Fruit fly (Drosophila melanogaster) whole organism, embryonic: ENCODE measurements around the gene Rlb1.

ENCODE experiments used
- Atf-2 ChIP-seq: fragments of 200-800 bp; sonication (Bioruptor generic); optimal IDR thresholded peaks from 2 replicates; lab custom pipeline; 2016; ENCODE audit warnings: missing biosample characterization, missing genetic modification characterization
- CG10209 ChIP-seq: fragments of 200-800 bp; sonication (Bioruptor generic); optimal IDR thresholded peaks from 3 replicates; lab custom pipeline; 2017; ENCODE audit warnings: missing biosample characterization, mild to moderate bottlenecking, missing genetic modification characterization, missing genetic modification reagents
- CG11696 ChIP-seq: fragments of 200-800 bp; sonication (Bioruptor generic); IDR thresholded peaks from 2 replicates; pipeline ENCODE4 v1.3.6; 2022; ENCODE audit warnings: missing biosample characterization, missing genetic modification characterization
- CG12155 ChIP-seq: fragments of 200-800 bp; sonication (Bioruptor generic); optimal IDR thresholded peaks from 3 replicates; lab custom pipeline; 2016; ENCODE audit warnings: missing biosample characterization, missing genetic modification characterization
- CG15269 ChIP-seq: fragments of 200-800 bp; sonication (Bioruptor generic); optimal IDR thresholded peaks from 2 replicates; lab custom pipeline; 2018; ENCODE audit warnings: missing biosample characterization, mild to moderate bottlenecking, missing genetic modification characterization, moderate library complexity
- CG1647 ChIP-seq: fragments of 200-800 bp; sonication (Bioruptor generic); optimal IDR thresholded peaks from 3 replicates; lab custom pipeline; 2016; ENCODE audit warnings: missing biosample characterization, missing genetic modification characterization
- CG18599 ChIP-seq: fragments of 200-800 bp; sonication (Bioruptor generic); optimal IDR thresholded peaks from 3 replicates; lab custom pipeline; 2017; ENCODE audit warnings: missing biosample characterization, missing genetic modification characterization, mild to moderate bottlenecking, moderate library complexity, missing genetic modification reagents
- CG31224 ChIP-seq: fragments of 200-800 bp; sonication (Bioruptor generic); IDR thresholded peaks from 2 replicates; pipeline ENCODE4 v1.3.6; 2022; ENCODE audit warnings: missing biosample characterization, missing genetic modification characterization
- CG3163 ChIP-seq: fragments of 200-800 bp; sonication (Bioruptor generic); optimal IDR thresholded peaks from 3 replicates; lab custom pipeline; 2016; ENCODE audit warnings: missing biosample characterization, missing genetic modification characterization
- CG42726 ChIP-seq: fragments of 200-800 bp; sonication (Bioruptor generic); IDR thresholded peaks from 2 replicates; pipeline ENCODE4 v1.3.6; 2022; ENCODE audit warnings: missing biosample characterization, missing genetic modification characterization; ENCODE audit not compliant: partially characterized antibody
- CG8290 ChIP-seq, 3 experiments: fragments of 200-800 bp; sonication (Bioruptor generic); optimal IDR thresholded peaks; 2 replicates each; lab custom pipeline; 2016 to 2019; ENCODE audit warnings: missing biosample characterization in 3 of 3, missing genetic modification characterization in 3 of 3, mild to moderate bottlenecking in 2 of 3, moderate library complexity in 1 of 3
- Camta ChIP-seq: fragments of 200-800 bp; sonication (Bioruptor generic); optimal IDR thresholded peaks from 2 replicates; lab custom pipeline; 2016; ENCODE audit warnings: missing biosample characterization, missing genetic modification characterization
- Dad ChIP-seq: fragments of 200-800 bp; sonication (Bioruptor generic); optimal IDR thresholded peaks from 3 replicates; lab custom pipeline; 2016; ENCODE audit warnings: missing biosample characterization, missing genetic modification characterization
- Dbx ChIP-seq: fragments of 200-800 bp; sonication (Bioruptor generic); IDR thresholded peaks from 3 replicates; pipeline ENCODE4 v1.3.6; 2022; ENCODE audit warnings: missing biosample characterization, missing genetic modification characterization
- Doc3 ChIP-seq: fragments of 200-800 bp; sonication (Bioruptor generic); IDR thresholded peaks from 3 replicates; pipeline ENCODE4 v1.3.6; 2022; ENCODE audit warnings: missing biosample characterization, missing genetic modification characterization; ENCODE audit not compliant: partially characterized antibody
- Dref ChIP-seq: fragments of 200-800 bp; sonication (Bioruptor generic); IDR thresholded peaks from 2 replicates; pipeline ENCODE4 v1.3.6; 2022; ENCODE audit warnings: missing biosample characterization, missing genetic modification characterization
- Ets65A ChIP-seq: fragments of 200-800 bp; sonication (Bioruptor generic); peaks from one replicate; lab custom pipeline; 2016; ENCODE audit warnings: missing biosample characterization, missing genetic modification characterization
- Fer1 ChIP-seq: fragments of 200-800 bp; sonication (Bioruptor generic); optimal IDR thresholded peaks from 2 replicates; lab custom pipeline; 2017; ENCODE audit warnings: missing biosample characterization, mild to moderate bottlenecking, missing genetic modification characterization
- HHEX ChIP-seq: fragments of 200-800 bp; sonication (Bioruptor generic); optimal IDR thresholded peaks from 3 replicates; lab custom pipeline; 2017; ENCODE audit warnings: missing biosample characterization, mild to moderate bottlenecking, missing genetic modification characterization, missing genetic modification reagents
- Hey ChIP-seq: fragments of 200-800 bp; sonication (Bioruptor generic); optimal IDR thresholded peaks from 3 replicates; lab custom pipeline; 2018; ENCODE audit warnings: missing biosample characterization, mild to moderate bottlenecking, missing genetic modification characterization
- Kr ChIP-seq: fragments of 200-800 bp; sonication (Bioruptor generic); optimal IDR thresholded peaks from 2 replicates; lab custom pipeline; 2017; ENCODE audit warnings: missing biosample characterization, mild to moderate bottlenecking, missing genetic modification characterization
- Mad ChIP-seq: fragments of 200-800 bp; sonication (Bioruptor generic); optimal IDR thresholded peaks from 2 replicates; lab custom pipeline; 2016; ENCODE audit warnings: missing biosample characterization, missing genetic modification characterization
- Med ChIP-seq: fragments of 200-800 bp; sonication (Bioruptor generic); peaks from one replicate; lab custom pipeline; 2016; ENCODE audit warnings: missing biosample characterization, missing genetic modification characterization, mild to moderate bottlenecking, inconsistent platforms, moderate library complexity
- NfI ChIP-seq: fragments of 200-800 bp; sonication (Bioruptor generic); optimal IDR thresholded peaks from 3 replicates; lab custom pipeline; 2018; ENCODE audit warnings: missing biosample characterization, mild to moderate bottlenecking, missing genetic modification characterization, moderate library complexity
- Ravus ChIP-seq: fragments of 200-800 bp; sonication (Bioruptor generic); IDR thresholded peaks from 2 replicates; pipeline ENCODE4 v1.3.6; 2022; ENCODE audit warnings: missing biosample characterization, missing genetic modification characterization
- Six4 ChIP-seq: fragments of 200-800 bp; sonication (Bioruptor generic); optimal IDR thresholded peaks from 2 replicates; lab custom pipeline; 2016; ENCODE audit warnings: missing biosample characterization, missing genetic modification characterization
- YL-1 ChIP-seq: fragments of 200-800 bp; sonication (Bioruptor generic); optimal IDR thresholded peaks from 3 replicates; lab custom pipeline; 2017; ENCODE audit warnings: missing biosample characterization, mild to moderate bottlenecking, missing genetic modification characterization
- crc ChIP-seq: fragments of 200-800 bp; sonication (Bioruptor generic); optimal IDR thresholded peaks from 2 replicates; lab custom pipeline; 2016; ENCODE audit warnings: missing biosample characterization, missing genetic modification characterization
- croc ChIP-seq: fragments of 200-800 bp; sonication (Bioruptor generic); conservative IDR thresholded peaks from 3 replicates; pipeline ENCODE4 v1.3.6; 2022; ENCODE audit warnings: missing biosample characterization, missing genetic modification characterization
- da ChIP-seq: fragments of 200-800 bp; sonication (Bioruptor generic); optimal IDR thresholded peaks from 2 replicates; lab custom pipeline; 2016; ENCODE audit warnings: missing biosample characterization, missing genetic modification characterization
- exex ChIP-seq: fragments of 200-800 bp; sonication (Bioruptor generic); optimal IDR thresholded peaks from 4 replicates; lab custom pipeline; 2018; ENCODE audit warnings: missing biosample characterization, mild to moderate bottlenecking, missing genetic modification characterization, moderate library complexity
- eyg ChIP-seq: fragments of 200-800 bp; sonication (Bioruptor generic); optimal IDR thresholded peaks from 3 replicates; lab custom pipeline; 2016; ENCODE audit warnings: missing biosample characterization, missing genetic modification characterization
- gcm ChIP-seq: fragments of 200-800 bp; sonication (Bioruptor generic); optimal IDR thresholded peaks from 2 replicates; lab custom pipeline; 2019; ENCODE audit warnings: missing biosample characterization, mild to moderate bottlenecking, missing genetic modification characterization, moderate library complexity
- gro ChIP-seq: fragments of 200-800 bp; sonication (Bioruptor generic); optimal IDR thresholded peaks from 2 replicates; lab custom pipeline; 2016; ENCODE audit warnings: missing biosample characterization, missing genetic modification characterization
- h ChIP-seq: fragments of >200 bp; optimal IDR thresholded peaks from 2 replicates; lab custom pipeline; 2017
- ham ChIP-seq: fragments of 200-800 bp; sonication (Bioruptor generic); IDR thresholded peaks from 2 replicates; pipeline ENCODE4 v1.3.6; 2022; ENCODE audit warnings: missing biosample characterization, missing genetic modification characterization
- her ChIP-seq: fragments of 200-800 bp; sonication (Bioruptor generic); optimal IDR thresholded peaks from 2 replicates; lab custom pipeline; 2016; ENCODE audit warnings: missing biosample characterization, missing genetic modification characterization
- inv ChIP-seq: fragments of 200-800 bp; sonication (Bioruptor generic); IDR thresholded peaks from 2 replicates; pipeline ENCODE4 v1.3.6; 2022; ENCODE audit warnings: missing biosample characterization, missing genetic modification characterization; ENCODE audit not compliant: partially characterized antibody
- lmd ChIP-seq: fragments of 200-800 bp; sonication (Bioruptor generic); IDR thresholded peaks from 2 replicates; pipeline ENCODE4 v1.3.6; 2022; ENCODE audit warnings: missing biosample characterization, missing genetic modification characterization
- nerfin-1 ChIP-seq: fragments of 200-800 bp; sonication (Bioruptor generic); optimal IDR thresholded peaks from 3 replicates; lab custom pipeline; 2019; ENCODE audit warnings: missing biosample characterization, mild to moderate bottlenecking, missing genetic modification characterization, moderate library complexity
- org-1 ChIP-seq: fragments of 200-800 bp; sonication (Bioruptor generic); optimal IDR thresholded peaks from 2 replicates; lab custom pipeline; 2017; ENCODE audit warnings: missing biosample characterization, missing genetic modification characterization
- pfk ChIP-seq: fragments of 200-800 bp; sonication (Bioruptor generic); optimal IDR thresholded peaks from 2 replicates; lab custom pipeline; 2018; ENCODE audit warnings: missing biosample characterization, mild to moderate bottlenecking, missing genetic modification characterization, moderate library complexity
- sc ChIP-seq, 3 experiments: fragments of >200 bp in 2 of 3; fragments of 200-800 bp in 1 of 3; sonication (Bioruptor generic) in 1 of 3; optimal IDR thresholded peaks; 2 replicates in 2 of 3; 3 replicates in 1 of 3; lab custom pipeline; 2017; ENCODE audit warnings: mild to moderate bottlenecking in 1 of 3, missing biosample characterization in 1 of 3, missing genetic modification characterization in 1 of 3, missing genetic modification reagents in 1 of 3
- slou ChIP-seq: fragments of 200-800 bp; sonication (Bioruptor generic); optimal IDR thresholded peaks from 3 replicates; lab custom pipeline; 2016; ENCODE audit warnings: missing biosample characterization, missing genetic modification characterization
- tx ChIP-seq: fragments of 200-800 bp; sonication (Bioruptor generic); optimal IDR thresholded peaks from 2 replicates; lab custom pipeline; 2016; ENCODE audit warnings: missing biosample characterization, missing genetic modification characterization
- vnd ChIP-seq: fragments of 200-800 bp; sonication (Bioruptor generic); IDR thresholded peaks from 3 replicates; pipeline ENCODE4 v1.3.6; 2022; ENCODE audit warnings: missing biosample characterization, missing genetic modification characterization; ENCODE audit not compliant: partially characterized antibody

Gene Rlb1

dm6 chr3R:9550265-9551012, 37.3 kb downstream of the Rlb1 start (continued):
- TF ChIP-seq CG8290 (GFP tag; optimal IDR thresholded peaks at IDR 0.05; lab: Kevin White, UChicago) (no peak), CG8290 (tag; optimal IDR thresholded peaks at IDR 0.05; lab: Kevin White, UChicago) (peak in 1 of 2 experiments; percentile 12), Dref (GFP tag; lab: Robert Waterston, UW) (no peak), Kr (GFP tag; lab: Kevin White, UChicago) (no peak)

- TF ChIP-seq Atf-2 (no peak), Ets65A (no peak), CG3163 (GFP tag; lab: Kevin White, UChicago) (peak; percentile 54), CG1647 (no peak), nerfin-1 (peak; percentile 43), CG15269 (peak; percentile 4), YL-1 (GFP tag; lab: Kevin White, UChicago) (peak; percentile 60), Dbx (no peak), pfk (GFP tag; lab: Kevin White, UChicago) (peak; percentile 63), vnd (GFP tag; lab: Robert Waterston, UW) (no peak), eyg (GFP tag; lab: Kevin White, UChicago) (no peak), inv (GFP tag; lab: Robert Waterston, UW) (no peak), h (lab: Kevin White, UChicago) (no peak), ham (GFP tag; lab: Robert Waterston, UW) (no peak), CG11696 (GFP tag; lab: Robert Waterston, UW) (no peak), crc (no peak), Med (peak; percentile 91), Mad (GFP tag; lab: Kevin White, UChicago) (no peak), NfI (GFP tag; lab: Kevin White, UChicago) (peak; percentile 31), tx (GFP tag; lab: Kevin White, UChicago) (peak; percentile 6), org-1 (GFP tag; lab: Kevin White, UChicago) (peak; percentile 25), HHEX (GFP tag; lab: Kevin White, UChicago) (peak; percentile 70), Camta (GFP tag; lab: Kevin White, UChicago) (peak; percentile 46), Doc3 (GFP tag; lab: Robert Waterston, UW) (no peak), CG18599 (GFP tag; lab: Kevin White, UChicago) (peak; percentile 82), Six4 (GFP tag; lab: Kevin White, UChicago) (no peak), CG12155 (GFP tag; lab: Kevin White, UChicago) (no peak), her (GFP tag; lab: Kevin White, UChicago) (peak; percentile 68), Dad (peak; percentile 11), Hey (tag; lab: Kevin White, UChicago) (peak; percentile 29), da (GFP tag; lab: Kevin White, UChicago) (no peak), exex (tag; lab: Kevin White, UChicago) (peak; percentile 36), Fer1 (GFP tag; lab: Kevin White, UChicago) (peak; percentile 82), sc (optimal IDR thresholded peaks at IDR 0.05; lab: Kevin White, UChicago) (no peak), sc (GFP tag; optimal IDR thresholded peaks at IDR 0.05; lab: Kevin White, UChicago) (no peak), lmd (no peak), CG31224 (GFP tag; lab: Robert Waterston, UW) (no peak), Ravus (GFP tag; lab: Robert Waterston, UW) (no peak), gcm (GFP tag; lab: Kevin White, UChicago) (peak; percentile 68), CG10209 (no peak), gro (GFP tag; lab: Kevin White, UChicago) (peak; percentile 66), CG42726 (no peak), croc (GFP tag; lab: Robert Waterston, UW) (no peak), slou (GFP tag; lab: Kevin White, UChicago) (no peak)
Observed at dm6 chr3R:9551013-9551658, 38.0 kb downstream of the Rlb1 start.
